Worm (Caenorhabditis elegans) whole organism, L4 larva: ENCODE measurements around the gene him-14.

Experiments used
- F10B5.3 ChIP-seq: sonication (generic microtip); optimal IDR thresholded peaks from 2 replicates; lab custom pipeline; 2016; ENCODE audit warnings: mild to moderate bottlenecking, missing genetic modification characterization, missing compliant biosample characterization
- T20F7.1 ChIP-seq: fragments of 200-800 bp; sonication (Bioruptor generic); optimal IDR thresholded peaks from 2 replicates; lab custom pipeline; 2018; ENCODE audit warnings: mild to moderate bottlenecking, missing genetic modification characterization, missing compliant biosample characterization
- Y5F2A.4 ChIP-seq: fragments of 200-800 bp; sonication (Bioruptor generic); optimal IDR thresholded peaks from 2 replicates; lab custom pipeline; 2018; ENCODE audit warnings: mild to moderate bottlenecking, missing genetic modification characterization, missing compliant biosample characterization
- ZK337.2 ChIP-seq: fragments of 200-800 bp; sonication (Bioruptor generic); IDR thresholded peaks from 2 replicates; pipeline ENCODE4 v1.3.6; 2022; ENCODE audit warnings: missing genetic modification reagents, missing genetic modification characterization, missing compliant biosample characterization
- aha-1 ChIP-seq: fragments of 150-350 bp; peaks from one replicate; lab custom pipeline; 2014; ENCODE audit warnings: missing biosample characterization, missing genetic modification characterization
- aly-2 ChIP-seq: sonication (generic microtip); optimal IDR thresholded peaks from 2 replicates; lab custom pipeline; 2018; ENCODE audit warnings: missing biosample characterization, missing genetic modification characterization
- ama-1 ChIP-seq: fragments of 150-350 bp; optimal IDR thresholded peaks from 2 replicates; lab custom pipeline; 2014; ENCODE audit warnings: inconsistent platforms, mixed read lengths
- attf-4 ChIP-seq: sonication (generic microtip); optimal IDR thresholded peaks from 3 replicates; lab custom pipeline; 2017; ENCODE audit warnings: missing biosample characterization, missing genetic modification characterization
- ceh-20 ChIP-seq: fragments of 200-800 bp; sonication (Bioruptor generic); IDR thresholded peaks from 2 replicates; pipeline ENCODE4 v1.3.6; 2022; ENCODE audit warnings: missing genetic modification reagents, missing genetic modification characterization, missing compliant biosample characterization
- ceh-28 ChIP-seq: fragments of 150-350 bp; optimal IDR thresholded peaks from 2 replicates; lab custom pipeline; 2014; ENCODE audit warnings: missing biosample characterization, missing genetic modification reagents, missing genetic modification characterization
- ceh-32 ChIP-seq: sonication (generic microtip); optimal IDR thresholded peaks from 2 replicates; lab custom pipeline; 2016; ENCODE audit warnings: mild to moderate bottlenecking, missing genetic modification characterization, missing compliant biosample characterization; ENCODE audit not compliant: poor library complexity
- daf-19 ChIP-seq: fragments of 200-800 bp; sonication (Bioruptor generic); conservative IDR thresholded peaks from 2 replicates; pipeline ENCODE4 v1.3.6; 2022; ENCODE audit warnings: missing genetic modification characterization, missing compliant biosample characterization
- dmd-8 ChIP-seq: fragments of 200-800 bp; sonication (Bioruptor generic); IDR thresholded peaks from 2 replicates; pipeline ENCODE4 v1.3.6; 2022; ENCODE audit warnings: missing genetic modification characterization, missing compliant biosample characterization
- dpl-1 ChIP-seq: fragments of 150-350 bp; optimal IDR thresholded peaks from 2 replicates; lab custom pipeline; 2014; ENCODE audit warnings: missing biosample characterization, missing genetic modification reagents, missing genetic modification characterization
- dve-1 ChIP-seq: sonication (generic microtip); optimal IDR thresholded peaks from 2 replicates; lab custom pipeline; 2017; ENCODE audit warnings: antibody characterized with exemption, mild to moderate bottlenecking, missing genetic modification characterization, missing compliant biosample characterization; ENCODE audit not compliant: insufficient read depth
- fkh-10 ChIP-seq: fragments of 150-350 bp; optimal IDR thresholded peaks from 2 replicates; lab custom pipeline; 2014; ENCODE audit warnings: missing biosample characterization, missing genetic modification reagents, missing genetic modification characterization
- hlh-11 ChIP-seq: fragments of 200-800 bp; sonication (Bioruptor generic); optimal IDR thresholded peaks from 2 replicates; lab custom pipeline; 2018; ENCODE audit warnings: mild to moderate bottlenecking, missing genetic modification characterization, missing compliant biosample characterization
- hlh-30 ChIP-seq: sonication (generic microtip); optimal IDR thresholded peaks from 2 replicates; lab custom pipeline; 2017; ENCODE audit warnings: antibody characterized with exemption, mild to moderate bottlenecking, missing genetic modification characterization, missing compliant biosample characterization; ENCODE audit not compliant: insufficient read depth
- hmg-1.1 ChIP-seq: fragments of 200-800 bp; sonication (Bioruptor generic); IDR thresholded peaks from 2 replicates; pipeline ENCODE4 v1.3.6; 2022; ENCODE audit warnings: missing genetic modification reagents, missing genetic modification characterization, missing compliant biosample characterization
- lin-1 ChIP-seq: fragments of 200-800 bp; sonication (Bioruptor generic); IDR thresholded peaks from 2 replicates; pipeline ENCODE4 v1.3.6; 2022; ENCODE audit warnings: missing genetic modification reagents, missing genetic modification characterization, missing compliant biosample characterization
- lin-29 ChIP-seq: fragments of 200-800 bp; sonication (Bioruptor generic); IDR thresholded peaks from 2 replicates; pipeline ENCODE4 v1.3.6; 2022; ENCODE audit warnings: missing genetic modification reagents, missing genetic modification characterization, missing compliant biosample characterization
- lin-38 ChIP-seq: fragments of 200-800 bp; sonication (Bioruptor generic); IDR thresholded peaks from 2 replicates; pipeline ENCODE4 v1.3.6; 2022; ENCODE audit warnings: missing genetic modification reagents, missing genetic modification characterization, missing compliant biosample characterization
- lir-3 ChIP-seq: sonication (generic microtip); optimal IDR thresholded peaks from 2 replicates; lab custom pipeline; 2016; ENCODE audit warnings: mild to moderate bottlenecking, missing genetic modification characterization, missing compliant biosample characterization
- madf-5 ChIP-seq, 2 experiments: fragments of 200-800 bp; sonication (Bioruptor generic); IDR thresholded peaks; 2 replicates each; pipeline ENCODE4 v1.3.6; 2022; ENCODE audit warnings: missing compliant biosample characterization in 2 of 2, missing genetic modification characterization in 2 of 2
- mep-1 ChIP-seq: fragments of 150-350 bp; sonication (generic microtip); optimal IDR thresholded peaks from 3 replicates; lab custom pipeline; 2014; ENCODE audit warnings: missing biosample characterization, missing genetic modification characterization
- mxl-2 ChIP-seq: fragments of 200-800 bp; sonication (Bioruptor generic); conservative IDR thresholded peaks from 2 replicates; pipeline ENCODE4 v1.3.6; 2022; ENCODE audit warnings: missing genetic modification reagents, missing genetic modification characterization, missing compliant biosample characterization
- mxl-3 ChIP-seq: fragments of 200-800 bp; sonication (Bioruptor generic); optimal IDR thresholded peaks from 2 replicates; lab custom pipeline; 2018; ENCODE audit warnings: mild to moderate bottlenecking, missing genetic modification characterization, missing compliant biosample characterization
- nhr-10 ChIP-seq: fragments of 150-350 bp; optimal IDR thresholded peaks from 2 replicates; lab custom pipeline; 2014; ENCODE audit warnings: missing biosample characterization, missing genetic modification characterization
- nhr-237 ChIP-seq: sonication (generic microtip); optimal IDR thresholded peaks from 2 replicates; lab custom pipeline; 2017; ENCODE audit warnings: missing biosample characterization, missing genetic modification characterization
- nhr-42 ChIP-seq: fragments of 200-800 bp; sonication (Bioruptor generic); IDR thresholded peaks from 2 replicates; pipeline ENCODE4 v1.3.6; 2022; ENCODE audit warnings: missing genetic modification characterization, missing compliant biosample characterization
- nhr-48 ChIP-seq: sonication (generic microtip); optimal IDR thresholded peaks from 2 replicates; lab custom pipeline; 2016; ENCODE audit warnings: mild to moderate bottlenecking, missing genetic modification characterization, missing compliant biosample characterization
- pha-4 ChIP-seq, 2 experiments: fragments of 150-350 bp in 1 of 2; fragments of 200-800 bp in 1 of 2; sonication (Bioruptor generic) in 1 of 2; IDR thresholded peaks in 1 of 2; optimal IDR thresholded peaks in 1 of 2; 2 replicates each; pipeline versions ENCODE4 v1.3.6 to Lab custom; 2014 to 2022; ENCODE audit warnings: missing genetic modification characterization in 2 of 2, missing genetic modification reagents in 2 of 2, missing biosample characterization in 1 of 2, missing compliant biosample characterization in 1 of 2
- sdz-12 ChIP-seq: fragments of 200-800 bp; sonication (Bioruptor generic); optimal IDR thresholded peaks from 2 replicates; lab custom pipeline; 2018; ENCODE audit warnings: mild to moderate bottlenecking, missing genetic modification characterization, missing compliant biosample characterization
- set-16 ChIP-seq: fragments of 200-800 bp; sonication (Bioruptor generic); IDR thresholded peaks from 2 replicates; pipeline ENCODE4 v1.3.6; 2022; ENCODE audit warnings: missing genetic modification reagents, missing genetic modification characterization, missing compliant biosample characterization
- snpc-1.2 ChIP-seq: fragments of 200-800 bp; sonication (Bioruptor generic); IDR thresholded peaks from 2 replicates; pipeline ENCODE4 v1.3.6; 2022; ENCODE audit warnings: missing genetic modification reagents, missing genetic modification characterization, missing compliant biosample characterization
- tag-97 ChIP-seq: fragments of 200-800 bp; sonication (Bioruptor generic); IDR thresholded peaks from 2 replicates; pipeline ENCODE4 v1.3.6; 2022; ENCODE audit warnings: missing genetic modification characterization, missing compliant biosample characterization
- tra-1 ChIP-seq: fragments of 200-800 bp; sonication (Bioruptor generic); IDR thresholded peaks from 2 replicates; pipeline ENCODE4 v1.3.6; 2022; ENCODE audit warnings: missing genetic modification reagents, missing genetic modification characterization, missing compliant biosample characterization
- unc-39 ChIP-seq: sonication (generic microtip); optimal IDR thresholded peaks from 2 replicates; lab custom pipeline; 2017; ENCODE audit warnings: missing biosample characterization, missing genetic modification characterization
- unc-62 ChIP-seq, 3 experiments: fragments of 150-350 bp in 1 of 3; sonication (generic microtip); optimal IDR thresholded peaks in 2 of 3; peaks in 1 of 3; 1 replicate in 1 of 3; 2 replicates in 2 of 3; lab custom pipeline; 2014 to 2017; ENCODE audit warnings: missing biosample characterization in 3 of 3, missing genetic modification characterization in 3 of 3, missing genetic modification reagents in 3 of 3, missing genotype in 1 of 3
- vab-7 ChIP-seq: fragments of 200-800 bp; sonication (Bioruptor generic); IDR thresholded peaks from 2 replicates; pipeline ENCODE4 v1.3.6; 2022; ENCODE audit warnings: missing genetic modification reagents, missing genetic modification characterization, missing compliant biosample characterization
- zfp-3 ChIP-seq: fragments of 200-800 bp; sonication (Bioruptor generic); conservative IDR thresholded peaks from 2 replicates; pipeline ENCODE4 v1.3.6; 2022; ENCODE audit warnings: missing genetic modification reagents, missing genetic modification characterization, missing compliant biosample characterization

Gene him-14

DNA sequence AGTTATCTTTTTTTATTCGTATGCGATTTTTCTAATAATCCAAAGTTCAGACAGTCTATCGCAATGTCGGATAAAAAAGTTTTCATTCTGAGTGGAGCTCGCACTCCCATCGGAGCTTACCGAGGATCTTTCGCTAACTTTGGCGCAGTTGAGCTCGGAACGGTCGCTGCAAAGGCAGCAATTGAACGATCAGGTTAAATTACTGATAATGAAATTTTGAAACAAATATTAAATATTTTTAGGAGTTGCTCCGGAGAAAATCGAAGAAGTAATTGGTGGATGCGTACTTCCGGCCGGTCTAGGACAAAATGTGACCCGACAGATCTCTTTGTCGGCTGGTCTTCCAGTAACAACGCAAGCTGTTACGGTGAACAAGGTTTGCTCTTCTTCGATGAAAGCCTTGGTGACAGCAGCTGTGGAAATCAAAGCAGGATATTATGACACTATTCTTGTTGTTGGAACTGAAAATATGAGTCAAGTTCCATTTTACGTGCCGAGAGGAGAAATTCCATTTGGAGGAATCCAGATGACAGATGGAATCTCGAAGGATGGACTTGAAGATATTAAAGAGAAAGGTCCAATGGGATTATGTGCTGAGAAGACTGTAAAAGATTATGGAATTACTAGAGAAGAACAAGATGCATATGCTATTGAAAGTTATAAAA is 5.9 kb upstream of the him-14 start, which contains the start of gene T02G5.7 (continued):
- no peak for TF ChIP-seq set-16 (GFP tag; lab: Robert Waterston, UW)
- TF ChIP-seq nhr-48: no peak
- no peak for TF ChIP-seq ceh-32 (tag; lab: Kevin White, UChicago)
- TF ChIP-seq pha-4 (GFP tag; IDR thresholded peaks at IDR 0.05; lab: Robert Waterston, UW): no peak
- TF ChIP-seq pha-4 (tag; optimal IDR thresholded peaks at IDR 0.05; lab: Kevin White, UChicago): no peak
- TF ChIP-seq lin-38 (GFP tag; lab: Robert Waterston, UW): peak; percentile 40
- 0 out of 2 replicates have a peak, but pooled peaks have one; percentile 53 for TF ChIP-seq daf-19 (GFP tag; lab: Robert Waterston, UW)
- TF ChIP-seq lir-3 (tag; lab: Kevin White, UChicago): no peak
- no peak for TF ChIP-seq dpl-1 (GFP tag; lab: Kevin White, UChicago)
- no peak for TF ChIP-seq madf-5 (GFP tag; IDR thresholded peaks at IDR 0.05; lab: Robert Waterston, UW)
- TF ChIP-seq attf-4: no peak
- no peak for TF ChIP-seq tag-97 (GFP tag; lab: Robert Waterston, UW)
- 0 out of 2 replicates have a peak, but pooled peaks have one; percentile 22 for TF ChIP-seq zfp-3 (GFP tag; lab: Robert Waterston, UW)
- TF ChIP-seq hmg-1.1 (GFP tag; lab: Robert Waterston, UW): no peak

ce11 chrII:7073537-7073913 is 3.8 kb upstream of the him-14 start, which contains the start of gene kat-1:
Gene kat-1 (plus strand): TSS chrII:7073814.
- TF ChIP-seq mxl-2 (GFP tag; lab: Robert Waterston, UW): no peak
- no peak for TF ChIP-seq aly-2 (tag; lab: Kevin White, UChicago)
- no peak for TF ChIP-seq aha-1 (tag; lab: Kevin White, UChicago)
- TF ChIP-seq nhr-237: no peak
- no peak for TF ChIP-seq lir-3 (tag; lab: Kevin White, UChicago)
- TF ChIP-seq snpc-1.2: no peak
- no peak for TF ChIP-seq lin-29 (GFP tag; lab: Robert Waterston, UW)
- TF ChIP-seq ZK337.2 (GFP tag; lab: Robert Waterston, UW): no peak
- no peak for TF ChIP-seq tra-1 (GFP tag; lab: Robert Waterston, UW)
- no peak for TF ChIP-seq mep-1 (tag; lab: Kevin White, UChicago)
- TF ChIP-seq dmd-8 (GFP tag; lab: Robert Waterston, UW): no peak
- TF ChIP-seq unc-39 (tag; lab: Kevin White, UChicago): no peak
- TF ChIP-seq nhr-42 (GFP tag; lab: Robert Waterston, UW): no peak

DNA sequence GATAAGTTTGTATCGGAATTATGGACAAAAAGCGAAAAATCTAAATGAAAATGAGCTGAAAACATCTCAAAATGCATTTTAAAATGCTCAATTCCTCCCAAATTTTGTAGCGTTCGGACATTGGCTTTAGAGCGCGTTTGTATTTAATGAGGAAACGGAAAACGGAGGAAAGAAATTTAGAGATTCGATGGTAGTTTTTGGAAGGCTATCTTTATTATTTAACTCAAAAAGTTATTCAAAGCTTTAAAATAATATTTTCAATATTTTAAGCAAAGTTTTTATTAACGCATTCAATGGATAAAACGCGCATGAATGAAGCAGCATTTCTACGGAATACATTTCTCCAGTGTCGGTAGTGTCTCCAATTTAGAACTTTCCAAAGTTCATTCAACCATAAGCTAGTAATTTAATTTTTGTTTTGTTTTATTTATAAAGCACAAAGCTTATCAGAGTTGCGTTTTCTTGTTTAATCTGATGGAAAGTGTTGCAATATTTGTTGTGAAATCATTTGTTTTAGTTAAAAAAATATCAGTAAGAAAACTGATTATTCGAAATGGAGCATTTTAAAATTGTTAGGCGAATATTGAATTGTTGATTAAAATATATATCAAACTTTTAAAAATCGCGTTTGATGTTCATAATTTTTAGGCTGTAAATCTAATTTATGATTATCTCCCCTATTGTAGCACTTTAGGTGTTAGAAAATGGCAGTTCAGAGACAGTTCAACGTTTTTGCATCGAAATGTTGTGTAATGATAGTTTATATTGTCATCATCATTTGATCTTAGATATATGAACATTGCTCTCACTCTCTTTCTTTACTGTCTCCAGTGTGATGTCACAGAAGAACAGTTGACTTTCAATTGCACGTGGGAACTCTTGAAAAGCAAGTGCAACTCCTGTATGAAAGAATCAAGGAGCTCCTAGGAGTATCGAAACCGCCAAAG is 3.1 kb upstream of the him-14 start:
- peak; percentile 32; the same call in 1 of the 2 replicates for TF ChIP-seq vab-7
- TF ChIP-seq Y5F2A.4 (GFP tag; lab: Kevin White, UChicago): no peak
- TF ChIP-seq hlh-11 (tag; lab: Kevin White, UChicago): peak; percentile 78
- TF ChIP-seq hmg-1.1 (GFP tag; lab: Robert Waterston, UW): 0 out of 2 replicates have a peak, but pooled peaks have one; percentile 23
- TF ChIP-seq ceh-28 (tag; lab: Kevin White, UChicago): no peak
- TF ChIP-seq sdz-12 (GFP tag; lab: Kevin White, UChicago): no peak
- peak; percentile 15 for TF ChIP-seq fkh-10
- TF ChIP-seq mxl-3 (GFP tag; lab: Kevin White, UChicago): peak; percentile 43
- peak; percentile 75 for TF ChIP-seq nhr-10
- TF ChIP-seq T20F7.1 (GFP tag; lab: Kevin White, UChicago): peak; percentile 72
- peak; percentile 53; the same call in 1 of the 2 replicates for TF ChIP-seq ceh-20 (GFP tag; lab: Robert Waterston, UW)
- TF ChIP-seq pha-4 (GFP tag; IDR thresholded peaks at IDR 0.05; lab: Robert Waterston, UW): no peak
- TF ChIP-seq pha-4 (tag; optimal IDR thresholded peaks at IDR 0.05; lab: Kevin White, UChicago): peak; percentile 35
- TF ChIP-seq nhr-237: no peak
- no peak for TF ChIP-seq mxl-2 (GFP tag; lab: Robert Waterston, UW)
- peak; percentile 73 for TF ChIP-seq hlh-30
- TF ChIP-seq ZK337.2 (GFP tag; lab: Robert Waterston, UW): no peak
- no peak for TF ChIP-seq unc-62 (GFP tag; optimal IDR thresholded peaks at IDR 0.05 in 1 of 2; lab: Kevin White, UChicago)
- TF ChIP-seq unc-62 (tag; optimal IDR thresholded peaks at IDR 0.05; lab: Kevin White, UChicago): no peak
- TF ChIP-seq dpl-1 (GFP tag; lab: Kevin White, UChicago): peak; percentile 59
- peak; percentile 68; the same call in 1 of the 2 replicates for TF ChIP-seq lin-1 (GFP tag; lab: Robert Waterston, UW)
- no peak for TF ChIP-seq F10B5.3
- TF ChIP-seq mep-1 (tag; lab: Kevin White, UChicago): peak; percentile 57
- no peak for TF ChIP-seq ama-1 (lab: Kevin White, UChicago)
- peak; percentile 80 for TF ChIP-seq dve-1 (tag; lab: Kevin White, UChicago)
